Fruit fly (Drosophila melanogaster): ENCODE data around the gene tna.

tna gene

DNA sequence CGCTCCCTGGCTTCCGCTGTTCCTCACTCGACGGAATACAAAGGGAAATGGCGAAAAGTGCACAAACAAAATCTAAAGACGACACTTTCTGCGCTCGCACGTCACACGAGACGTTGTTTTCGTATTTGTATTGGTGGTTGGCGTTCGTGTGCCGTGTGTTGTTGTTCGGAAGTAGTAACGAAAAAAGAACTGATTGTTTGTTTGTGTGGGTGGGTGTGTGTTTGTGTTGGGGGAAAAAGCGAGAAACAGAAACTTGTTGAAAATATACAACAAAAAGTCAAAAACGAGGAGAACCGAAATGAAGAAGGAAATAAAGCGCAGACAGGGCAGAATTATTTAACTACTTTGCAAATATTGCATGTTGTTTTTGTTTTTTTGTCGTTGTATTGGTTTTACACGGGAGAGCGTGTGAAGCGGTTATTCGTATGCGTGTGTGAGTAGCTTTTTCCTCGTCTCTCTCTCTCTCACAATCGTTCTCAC is 63.0 kb downstream of the tna start:
- peak; percentile 16 for TF ChIP-seq h (GFP tag; optimal IDR thresholded peaks at IDR 0.05)
- no peak for TF ChIP-seq Hr78 (GFP tag; optimal IDR thresholded peaks at IDR 0.05)
- no peak for TF ChIP-seq usp (GFP tag; optimal IDR thresholded peaks at IDR 0.05)
- no peak for TF ChIP-seq Myc (optimal IDR thresholded peaks at IDR 0.05)
- TF ChIP-seq Hnf4 (GFP tag; optimal IDR thresholded peaks at IDR 0.05) = no peak
- TF ChIP-seq psq (GFP tag; optimal IDR thresholded peaks at IDR 0.05) = peak; percentile 77
- TF ChIP-seq br (GFP tag; optimal IDR thresholded peaks at IDR 0.05) = no peak
- peak; percentile 42 for TF ChIP-seq N (GFP tag; optimal IDR thresholded peaks at IDR 0.05)
- TF ChIP-seq Vsx2 (GFP tag; optimal IDR thresholded peaks at IDR 0.05; ENCODE audit: partially characterized antibody) = no peak
- TF ChIP-seq CG9705 (GFP tag; optimal IDR thresholded peaks at IDR 0.05) = no peak
- no peak for TF ChIP-seq tai (GFP tag; optimal IDR thresholded peaks at IDR 0.05)
- TF ChIP-seq Rel (GFP tag; optimal IDR thresholded peaks at IDR 0.05) = no peak
- peak; percentile 32 for TF ChIP-seq Rel (tag; optimal IDR thresholded peaks at IDR 0.05)

DNA sequence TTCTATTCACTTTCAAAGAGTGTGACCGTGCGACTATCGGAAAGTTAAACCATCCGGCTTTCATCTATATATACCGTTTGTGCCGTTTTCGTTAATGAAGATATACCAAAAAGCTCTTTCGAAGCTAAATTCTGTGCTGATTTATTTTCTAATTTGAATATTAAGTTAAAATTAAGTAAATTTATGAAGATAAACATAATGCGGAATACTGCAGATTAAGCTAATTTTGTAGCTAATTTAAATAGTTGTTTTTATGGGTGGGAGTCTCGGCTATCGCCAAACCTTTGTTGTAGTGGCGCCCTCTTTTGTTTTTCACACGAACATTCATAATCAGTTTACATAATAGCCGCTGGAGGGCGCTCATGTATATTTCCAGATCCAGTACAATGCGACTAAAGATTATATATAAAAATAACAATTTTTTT is 63.8 kb downstream of the tna start, which contains the start of gene Aps:
Gene Aps, minus strand, starts transcription at position 37 of the 425 bp plus-strand sequence.
- TF ChIP-seq rgr (GFP tag; optimal IDR thresholded peaks at IDR 0.05) = peak; percentile 38
- TF ChIP-seq psq (GFP tag; optimal IDR thresholded peaks at IDR 0.05) = peak; percentile 80
- TF ChIP-seq HLH106 (tag; optimal IDR thresholded peaks at IDR 0.05) = peak; percentile 43
- TF ChIP-seq usp (GFP tag; optimal IDR thresholded peaks at IDR 0.05) = no peak
- TF ChIP-seq woc (GFP tag; optimal IDR thresholded peaks at IDR 0.05) = no peak
- TF ChIP-seq Jra (GFP tag; optimal IDR thresholded peaks at IDR 0.05) = no peak
- peak; percentile 48 for TF ChIP-seq fru (GFP tag; optimal IDR thresholded peaks at IDR 0.05)
- peak; percentile 15 for TF ChIP-seq CG9705 (GFP tag; optimal IDR thresholded peaks at IDR 0.05)
- peak; percentile 67 for TF ChIP-seq Hnf4 (GFP tag; optimal IDR thresholded peaks at IDR 0.05)
- peak in 1 of 2 experiments; percentile 63 for TF ChIP-seq foxo (GFP tag; optimal IDR thresholded peaks at IDR 0.05)
- TF ChIP-seq jim (GFP tag; optimal IDR thresholded peaks at IDR 0.05) = no peak
- peak; percentile 15 for TF ChIP-seq sv (GFP tag; optimal IDR thresholded peaks at IDR 0.05)
- no peak for TF ChIP-seq dsf (GFP tag; optimal IDR thresholded peaks at IDR 0.05; ENCODE audit: borderline replicate concordance)
- peak; percentile 46 for TF ChIP-seq brk (GFP tag; optimal IDR thresholded peaks at IDR 0.05)
- TF ChIP-seq OdsH (GFP tag; optimal IDR thresholded peaks at IDR 0.05) = peak; percentile 23
- peak; percentile 47 for TF ChIP-seq Hr83 (GFP tag; optimal IDR thresholded peaks at IDR 0.05; ENCODE audit: poor library complexity, severe bottlenecking)
- peak; percentile 78 for TF ChIP-seq tai (GFP tag; optimal IDR thresholded peaks at IDR 0.05)
- peak; percentile 35 for TF ChIP-seq ey (GFP tag; optimal IDR thresholded peaks at IDR 0.05)
- TF ChIP-seq dl (GFP tag; optimal IDR thresholded peaks at IDR 0.05; ENCODE audit: insufficient read depth in 1 of 2, partially characterized antibody in 2 of 2) = no peak
- peak; percentile 89 for TF ChIP-seq Myc (optimal IDR thresholded peaks at IDR 0.05)
- peak; percentile 48 for TF ChIP-seq br (GFP tag; optimal IDR thresholded peaks at IDR 0.05)
- TF ChIP-seq h (GFP tag; optimal IDR thresholded peaks at IDR 0.05) = peak; percentile 63
- peak; percentile 78 for TF ChIP-seq Vsx2 (GFP tag; optimal IDR thresholded peaks at IDR 0.05; ENCODE audit: partially characterized antibody)

DNA sequence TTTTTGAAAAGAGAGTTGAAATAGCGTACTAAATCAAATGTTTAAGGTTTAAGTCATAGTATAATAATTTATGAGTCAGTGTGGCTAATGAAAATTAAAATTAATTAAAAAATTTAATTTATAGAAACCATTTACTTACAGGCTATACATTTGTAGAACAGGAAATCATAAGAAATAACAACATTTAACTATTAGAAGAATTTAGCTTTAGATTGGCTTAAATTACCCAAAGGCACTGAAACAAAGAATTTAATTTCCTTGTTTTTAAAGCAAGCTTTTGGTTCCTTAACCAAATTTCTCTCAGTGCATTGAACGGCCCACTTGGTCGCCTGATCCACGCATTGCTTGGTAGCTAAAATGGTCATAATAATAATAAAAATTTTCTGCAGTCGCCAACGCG is 68.1 kb downstream of the tna start:
- TF ChIP-seq CrebA (GFP tag; optimal IDR thresholded peaks at IDR 0.05; ENCODE audit: borderline replicate concordance) = no peak
- no peak for TF ChIP-seq psq (GFP tag; optimal IDR thresholded peaks at IDR 0.05)
- TF ChIP-seq dmrt93B (GFP tag; optimal IDR thresholded peaks at IDR 0.05) = no peak
- TF ChIP-seq tai (GFP tag; optimal IDR thresholded peaks at IDR 0.05) = no peak
- no peak for TF ChIP-seq Dfd (GFP tag; optimal IDR thresholded peaks at IDR 0.05)
- no peak for TF ChIP-seq HLH106 (tag; optimal IDR thresholded peaks at IDR 0.05)
- no peak for TF ChIP-seq Myc (optimal IDR thresholded peaks at IDR 0.05)
- TF ChIP-seq br (GFP tag; optimal IDR thresholded peaks at IDR 0.05) = no peak
- no peak for TF ChIP-seq jim (GFP tag; optimal IDR thresholded peaks at IDR 0.05)
- no peak for TF ChIP-seq fru (GFP tag; optimal IDR thresholded peaks at IDR 0.05)
- TF ChIP-seq ey (GFP tag; optimal IDR thresholded peaks at IDR 0.05) = no peak

DNA sequence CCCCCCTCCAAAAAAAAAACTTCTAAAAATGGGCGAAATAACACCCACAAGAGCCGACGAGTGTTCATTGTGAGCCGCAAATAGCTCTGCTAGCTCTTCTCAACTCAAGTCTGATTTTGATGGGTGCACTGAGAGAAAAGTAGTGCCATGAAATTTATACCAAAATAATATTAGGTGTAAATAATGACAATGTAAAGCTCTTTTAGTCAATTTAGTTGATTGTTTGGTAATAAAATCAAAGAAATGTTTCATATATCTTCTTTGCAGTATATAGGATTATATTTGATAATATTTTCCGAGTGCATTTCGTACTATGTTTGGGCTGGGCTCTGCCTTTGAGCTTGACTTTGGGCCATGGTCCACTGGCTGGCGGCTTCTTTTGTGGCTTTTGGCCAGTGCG is 69.4 kb downstream of the tna start:
- TF ChIP-seq fru (GFP tag; optimal IDR thresholded peaks at IDR 0.05) = no peak
- TF ChIP-seq CG9705 (GFP tag; optimal IDR thresholded peaks at IDR 0.05) = no peak
- TF ChIP-seq sage (GFP tag; optimal IDR thresholded peaks at IDR 0.05) = no peak
- no peak for TF ChIP-seq OdsH (GFP tag; optimal IDR thresholded peaks at IDR 0.05)
- TF ChIP-seq Hr83 (GFP tag; optimal IDR thresholded peaks at IDR 0.05; ENCODE audit: poor library complexity, severe bottlenecking) = no peak
- TF ChIP-seq pan (optimal IDR thresholded peaks at IDR 0.05) = no peak
- no peak for TF ChIP-seq lola (GFP tag; optimal IDR thresholded peaks at IDR 0.05)
- TF ChIP-seq brk (GFP tag; optimal IDR thresholded peaks at IDR 0.05) = no peak
- TF ChIP-seq dmrt93B (GFP tag; optimal IDR thresholded peaks at IDR 0.05) = no peak
- TF ChIP-seq CrebA (GFP tag; optimal IDR thresholded peaks at IDR 0.05; ENCODE audit: borderline replicate concordance) = no peak
- no peak for TF ChIP-seq usp (GFP tag; optimal IDR thresholded peaks at IDR 0.05)
- TF ChIP-seq Dif (GFP tag; optimal IDR thresholded peaks at IDR 0.05; ENCODE audit: partially characterized antibody) = no peak
